Worm (Caenorhabditis elegans) whole organism, midembryonic: Measurements from ENCODE around the gene gex-5.

Source experiments
- T22C8.4 ChIP-seq: fragments of 200-800 bp; sonication (Bioruptor generic); IDR thresholded peaks from 2 replicates; pipeline ENCODE4 v1.3.6; 2022; ENCODE audit warnings: missing genetic modification characterization, missing compliant biosample characterization
- cog-1 ChIP-seq: sonication (generic microtip); optimal IDR thresholded peaks from 2 replicates; lab custom pipeline; 2016; ENCODE audit warnings: missing genetic modification characterization, missing compliant biosample characterization
- flt-1 ChIP-seq: fragments of 200-800 bp; sonication (Bioruptor generic); IDR thresholded peaks from 2 replicates; pipeline ENCODE4 v1.3.6; 2022; ENCODE audit warnings: missing genetic modification characterization, missing compliant biosample characterization
- klf-2 ChIP-seq: fragments of 200-800 bp; sonication (Bioruptor generic); conservative IDR thresholded peaks from 2 replicates; pipeline ENCODE4 v1.3.6; 2022; ENCODE audit warnings: missing genetic modification reagents, missing genetic modification characterization, missing compliant biosample characterization
- med-1 ChIP-seq: sonication (generic microtip); optimal IDR thresholded peaks from 2 replicates; lab custom pipeline; 2017; ENCODE audit warnings: missing genetic modification characterization, mild to moderate bottlenecking, missing compliant biosample characterization, antibody characterized with exemption, missing genetic modification reagents; ENCODE audit not compliant: insufficient read depth
- ref-1 ChIP-seq: fragments of 200-800 bp; sonication (Bioruptor generic); conservative IDR thresholded peaks from 2 replicates; pipeline ENCODE4 v1.3.6; 2022; ENCODE audit warnings: missing genetic modification reagents, missing genetic modification characterization, missing compliant biosample characterization
- tab-1 ChIP-seq: fragments of 200-800 bp; sonication (Bioruptor generic); IDR thresholded peaks from 2 replicates; pipeline ENCODE4 v1.3.6; 2022; ENCODE audit warnings: missing genetic modification characterization, missing compliant biosample characterization
- ztf-23 ChIP-seq: fragments of 200-800 bp; sonication (Bioruptor generic); IDR thresholded peaks from 2 replicates; pipeline ENCODE4 v1.3.6; 2022; ENCODE audit warnings: missing genetic modification reagents, missing genetic modification characterization, missing compliant biosample characterization
- ztf-29 ChIP-seq: fragments of 200-800 bp; sonication (Bioruptor generic); IDR thresholded peaks from 2 replicates; pipeline ENCODE4 v1.3.6; 2022; ENCODE audit warnings: missing genetic modification reagents, missing genetic modification characterization, missing compliant biosample characterization

gex-5 gene

DNA sequence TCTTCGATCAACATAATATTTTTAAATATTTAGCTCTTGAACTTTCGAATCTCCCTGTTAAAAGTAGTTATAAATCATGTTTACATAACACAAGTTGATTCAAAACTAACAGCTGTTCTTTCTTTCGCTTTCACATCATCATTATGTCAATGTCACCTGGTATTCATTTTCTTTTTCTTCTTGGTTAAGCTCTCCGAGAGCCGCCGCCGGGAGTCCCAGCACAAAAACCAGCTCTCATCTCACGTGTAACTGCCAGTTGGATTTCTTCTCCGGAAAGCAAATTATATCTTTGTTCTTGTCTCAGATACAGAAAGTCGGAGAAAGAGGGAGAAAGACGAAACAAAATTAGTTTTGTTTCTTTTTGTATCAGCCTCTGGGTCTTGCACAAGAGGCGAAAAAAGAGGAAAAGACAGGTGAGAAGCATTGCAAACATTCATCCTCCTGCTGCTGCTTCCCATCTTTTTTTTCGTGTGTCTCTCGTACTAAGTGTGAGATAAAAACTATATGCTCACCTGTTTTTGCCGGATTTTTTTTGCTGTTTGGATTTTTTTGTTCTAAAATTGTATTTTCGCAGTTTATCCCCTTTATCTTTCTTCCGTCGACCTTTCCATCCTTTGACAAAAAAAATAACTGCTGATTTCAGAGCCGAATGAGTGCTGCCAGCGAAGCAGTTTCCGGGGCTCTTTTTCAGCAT is 50.3 kb downstream of the gex-5 start, which contains the start of gene F17C8.3:
F17C8.3 (plus strand) TSS at position 644 of the 694 bp plus-strand sequence.
- TF ChIP-seq tab-1 = no peak
- TF ChIP-seq klf-2 = no peak
- TF ChIP-seq med-1 (GFP tag; lab: Kevin White, UChicago) = no peak
- TF ChIP-seq flt-1 = no peak
- TF ChIP-seq ztf-29 (GFP tag; lab: Robert Waterston, UW) = no peak
- no peak for TF ChIP-seq cog-1
- no peak for TF ChIP-seq ref-1 (GFP tag; lab: Robert Waterston, UW)
- no peak for TF ChIP-seq ztf-23 (GFP tag; lab: Robert Waterston, UW)
- no peak for TF ChIP-seq T22C8.4 (GFP tag; lab: Robert Waterston, UW)
